Worm (Caenorhabditis elegans): ENCODE results near the gene C02G6.2.

Gene C02G6.2

ce11 chrV:5844349-5844760 lies 27.5 kb upstream of the C02G6.2 start (continued):
- TF ChIP-seq sem-4 (tag; optimal IDR thresholded peaks at IDR 0.05) (peak; percentile 78), lin-39 (tag; optimal IDR thresholded peaks at IDR 0.05) (no peak), nhr-237 (tag; optimal IDR thresholded peaks at IDR 0.05) (no peak), nhr-6 (tag; optimal IDR thresholded peaks at IDR 0.05) (peak; percentile 35), sma-9 (GFP tag; optimal IDR thresholded peaks at IDR 0.05) (peak; percentile 96), sma-9 (tag; optimal IDR thresholded peaks at IDR 0.05) (no peak), mab-5 (tag; optimal IDR thresholded peaks at IDR 0.05) (no peak), unc-62 (GFP tag; optimal IDR thresholded peaks at IDR 0.05) (no peak), nhr-23 (tag; optimal IDR thresholded peaks at IDR 0.05) (no peak), alr-1 (tag; optimal IDR thresholded peaks at IDR 0.05) (no peak), skn-1 (tag; optimal IDR thresholded peaks at IDR 0.05) (no peak), lsy-2 (tag; optimal IDR thresholded peaks at IDR 0.05) (peak in 1 of 2 experiments; percentile 73), nhr-25 (tag; optimal IDR thresholded peaks at IDR 0.05) (peak; percentile 96), nhr-77 (tag; optimal IDR thresholded peaks at IDR 0.05) (no peak)

- no peak for TF ChIP-seq mab-5 (tag; optimal IDR thresholded peaks at IDR 0.05)
- peak; percentile 24 for TF ChIP-seq nhr-25 (tag; optimal IDR thresholded peaks at IDR 0.05)
Observed at ce11 chrV:5845162-5845561, 26.7 kb upstream of the C02G6.2 start.

ce11 chrV:5845669-5846189 lies 26.1 kb upstream of the C02G6.2 start, which contains the start of gene F26F12.3:
TSS of gene F26F12.3 (minus strand) at chrV:5845719.
- no peak for TF ChIP-seq ztf-11 (tag; optimal IDR thresholded peaks at IDR 0.05)
- no peak for TF ChIP-seq R02D3.7 (tag; optimal IDR thresholded peaks at IDR 0.05)
- TF ChIP-seq nhr-25 (tag; optimal IDR thresholded peaks at IDR 0.05) = peak; percentile 30
- peak; percentile 36 for TF ChIP-seq fos-1 (tag; optimal IDR thresholded peaks at IDR 0.05)
- TF ChIP-seq snpc-4 (tag; optimal IDR thresholded peaks at IDR 0.05) = no peak
- TF ChIP-seq egl-27 (tag; optimal IDR thresholded peaks at IDR 0.05) = peak; percentile 11
- TF ChIP-seq elt-3 (tag; optimal IDR thresholded peaks at IDR 0.05) = no peak
- TF ChIP-seq Y55F3AM.14 (GFP tag; optimal IDR thresholded peaks at IDR 0.05) = peak; percentile 44
- TF ChIP-seq lsy-2 (tag; optimal IDR thresholded peaks at IDR 0.05) = peak in 1 of 2 experiments; percentile 66
- no peak for TF ChIP-seq ceh-16 (tag; optimal IDR thresholded peaks at IDR 0.05)
- no peak for TF ChIP-seq peb-1 (tag; optimal IDR thresholded peaks at IDR 0.05)
- TF ChIP-seq alr-1 (tag; optimal IDR thresholded peaks at IDR 0.05) = no peak
- TF ChIP-seq skn-1 (tag; optimal IDR thresholded peaks at IDR 0.05) = no peak
- peak; percentile 90 for TF ChIP-seq sma-9 (GFP tag; optimal IDR thresholded peaks at IDR 0.05)
- TF ChIP-seq sma-9 (tag; optimal IDR thresholded peaks at IDR 0.05) = no peak
- TF ChIP-seq zag-1 (tag; optimal IDR thresholded peaks at IDR 0.05) = peak; percentile 11
- TF ChIP-seq nhr-10 (tag; optimal IDR thresholded peaks at IDR 0.05) = no peak
- no peak for TF ChIP-seq nhr-12 (tag; optimal IDR thresholded peaks at IDR 0.05)
- TF ChIP-seq ama-1 (optimal IDR thresholded peaks at IDR 0.05) = peak; percentile 68
- TF ChIP-seq lin-11 (tag; optimal IDR thresholded peaks at IDR 0.05) = peak; percentile 44
- no peak for TF ChIP-seq aly-2 (tag; optimal IDR thresholded peaks at IDR 0.05)
- peak; percentile 88 for TF ChIP-seq sma-3 (GFP tag; optimal IDR thresholded peaks at IDR 0.05)
- TF ChIP-seq ztf-1 (GFP tag; conservative IDR thresholded peaks at IDR 0.05) = no peak
- TF ChIP-seq gmeb-1 (tag; optimal IDR thresholded peaks at IDR 0.05) = peak; percentile 29
- peak; percentile 24 for TF ChIP-seq crh-2 (tag; optimal IDR thresholded peaks at IDR 0.05)
- TF ChIP-seq mab-5 (tag; optimal IDR thresholded peaks at IDR 0.05) = peak; percentile 41
- peak; percentile 29 for TF ChIP-seq unc-55 (GFP tag; optimal IDR thresholded peaks at IDR 0.05)
- no peak for TF ChIP-seq dmd-4 (tag; optimal IDR thresholded peaks at IDR 0.05)
- peak; percentile 39 to 54 for TF ChIP-seq mdl-1 (tag; optimal IDR thresholded peaks at IDR 0.05)
- no peak for TF ChIP-seq lin-13 (GFP tag; optimal IDR thresholded peaks at IDR 0.05)
- peak; percentile 79 for TF ChIP-seq sem-4 (tag; optimal IDR thresholded peaks at IDR 0.05)
- TF ChIP-seq nhr-23 (tag; optimal IDR thresholded peaks at IDR 0.05) = no peak
- TF ChIP-seq nhr-11 (tag; optimal IDR thresholded peaks at IDR 0.05) = no peak
- no peak for TF ChIP-seq nhr-21 (tag; optimal IDR thresholded peaks at IDR 0.05)
- peak; percentile 89 for TF ChIP-seq nhr-129 (tag; optimal IDR thresholded peaks at IDR 0.05)
- TF ChIP-seq nhr-237 (tag; optimal IDR thresholded peaks at IDR 0.05) = no peak
- TF ChIP-seq unc-62 (GFP tag; optimal IDR thresholded peaks at IDR 0.05) = no peak
- TF ChIP-seq lin-39 (tag; optimal IDR thresholded peaks at IDR 0.05) = no peak
- TF ChIP-seq nhr-6 (tag; optimal IDR thresholded peaks at IDR 0.05) = peak; percentile 11
- TF ChIP-seq ceh-82 (tag; optimal IDR thresholded peaks at IDR 0.05) = no peak
- no peak for TF ChIP-seq unc-39 (tag; optimal IDR thresholded peaks at IDR 0.05)
- TF ChIP-seq ZK546.5 (tag; optimal IDR thresholded peaks at IDR 0.05) = no peak
- peak; percentile 80 for TF ChIP-seq C34F6.9 (tag; optimal IDR thresholded peaks at IDR 0.05)
- no peak for TF ChIP-seq mbf-1 (tag; optimal IDR thresholded peaks at IDR 0.05)
- TF ChIP-seq blmp-1 (tag; optimal IDR thresholded peaks at IDR 0.05; ENCODE audit: insufficient read depth) = peak; percentile 75
- no peak for TF ChIP-seq ztf-4 (tag; optimal IDR thresholded peaks at IDR 0.05)
- TF ChIP-seq F13H6.1 (tag; optimal IDR thresholded peaks at IDR 0.05) = peak; percentile 71
- TF ChIP-seq elt-1 (tag; optimal IDR thresholded peaks at IDR 0.05) = no peak
- TF ChIP-seq nhr-77 (tag; optimal IDR thresholded peaks at IDR 0.05) = no peak

Data from whole organism, L2 larva.